Worm (Caenorhabditis elegans) whole organism, midembryonic: ENCODE measurements around the gene ciao-2B.

Experiments
- T22C8.4 ChIP-seq: fragments of 200-800 bp; sonication (Bioruptor generic); IDR thresholded peaks from 2 replicates; pipeline ENCODE4 v1.3.6; 2022; ENCODE audit warnings: missing genetic modification characterization, missing compliant biosample characterization
- cog-1 ChIP-seq: sonication (generic microtip); optimal IDR thresholded peaks from 2 replicates; lab custom pipeline; 2016; ENCODE audit warnings: missing genetic modification characterization, missing compliant biosample characterization
- flt-1 ChIP-seq: fragments of 200-800 bp; sonication (Bioruptor generic); IDR thresholded peaks from 2 replicates; pipeline ENCODE4 v1.3.6; 2022; ENCODE audit warnings: missing genetic modification characterization, missing compliant biosample characterization
- klf-2 ChIP-seq: fragments of 200-800 bp; sonication (Bioruptor generic); conservative IDR thresholded peaks from 2 replicates; pipeline ENCODE4 v1.3.6; 2022; ENCODE audit warnings: missing genetic modification reagents, missing genetic modification characterization, missing compliant biosample characterization
- med-1 ChIP-seq: sonication (generic microtip); optimal IDR thresholded peaks from 2 replicates; lab custom pipeline; 2017; ENCODE audit warnings: missing genetic modification characterization, mild to moderate bottlenecking, missing compliant biosample characterization, antibody characterized with exemption, missing genetic modification reagents; ENCODE audit not compliant: insufficient read depth
- ref-1 ChIP-seq: fragments of 200-800 bp; sonication (Bioruptor generic); conservative IDR thresholded peaks from 2 replicates; pipeline ENCODE4 v1.3.6; 2022; ENCODE audit warnings: missing genetic modification reagents, missing genetic modification characterization, missing compliant biosample characterization
- tab-1 ChIP-seq: fragments of 200-800 bp; sonication (Bioruptor generic); IDR thresholded peaks from 2 replicates; pipeline ENCODE4 v1.3.6; 2022; ENCODE audit warnings: missing genetic modification characterization, missing compliant biosample characterization
- ztf-29 ChIP-seq: fragments of 200-800 bp; sonication (Bioruptor generic); IDR thresholded peaks from 2 replicates; pipeline ENCODE4 v1.3.6; 2022; ENCODE audit warnings: missing genetic modification reagents, missing genetic modification characterization, missing compliant biosample characterization

- TF ChIP-seq klf-2 (GFP tag; lab: Robert Waterston, UW) (no peak), tab-1 (GFP tag; lab: Robert Waterston, UW) (no peak), ref-1 (GFP tag; lab: Robert Waterston, UW) (no peak), med-1 (no peak), T22C8.4 (GFP tag; lab: Robert Waterston, UW) (no peak), flt-1 (GFP tag; lab: Robert Waterston, UW) (no peak), cog-1 (tag; lab: Kevin White, UChicago) (no peak), ztf-29 (no peak)
Measured at ce11 chrIII:13435570-13435969, 3.8 kb downstream of the ciao-2B start, which contains the start of gene F45G2.8.
